Worm (Caenorhabditis elegans): ENCODE results near the gene mrp-2.

DNA sequence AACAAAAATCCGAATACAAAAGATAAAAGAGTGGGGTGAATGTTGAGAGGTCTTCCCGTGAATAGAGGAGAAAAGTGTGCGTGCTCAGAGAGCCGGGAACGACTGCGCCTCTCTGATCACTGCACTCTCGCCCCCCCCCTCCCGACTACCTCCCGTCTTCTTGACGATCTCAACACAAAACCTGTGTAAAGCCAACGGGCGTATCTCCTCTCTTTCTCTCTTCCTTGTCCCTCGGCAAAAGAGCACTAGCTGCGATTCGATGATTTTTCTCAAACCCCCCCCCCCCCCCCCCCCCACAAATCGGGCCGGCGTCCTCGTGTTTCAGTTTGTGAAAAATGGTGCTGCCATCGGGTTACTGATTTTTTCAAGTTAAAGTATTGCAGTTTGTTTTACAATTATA lies 49.2 kb upstream of the mrp-2 start:
- TF ChIP-seq sox-4 (tag; optimal IDR thresholded peaks at IDR 0.05) (no peak), pqm-1 (tag; optimal IDR thresholded peaks at IDR 0.05) (no peak), elt-4 (tag; optimal IDR thresholded peaks at IDR 0.05) (no peak), ceh-31 (tag; optimal IDR thresholded peaks at IDR 0.05) (no peak), pros-1 (tag; optimal IDR thresholded peaks at IDR 0.05) (no peak), unc-55 (GFP tag; optimal IDR thresholded peaks at IDR 0.05) (no peak), elt-2 (tag; optimal IDR thresholded peaks at IDR 0.05) (no peak), fkh-10 (GFP tag; optimal IDR thresholded peaks at IDR 0.05) (no peak)
